Worm (Caenorhabditis elegans) whole organism, L4 larva: Measurements from ENCODE around the gene lsy-13.
"Not testable (repeated sequence)": the region's sequence is repeated elsewhere in the genome, so short reads cannot be mapped to it uniquely, and the experiment has no call there.

Experiments
- F26F4.8 ChIP-seq: fragments of 200-800 bp; sonication (Bioruptor generic); conservative IDR thresholded peaks from 2 replicates; pipeline ENCODE4 v1.3.6; 2022; ENCODE audit warnings: missing genetic modification characterization, missing compliant biosample characterization
- F49E8.2 ChIP-seq: sonication (generic microtip); optimal IDR thresholded peaks from 2 replicates; lab custom pipeline; 2016; ENCODE audit warnings: missing compliant biosample characterization, mild to moderate bottlenecking, missing genetic modification characterization, borderline replicate concordance
- ZK337.2 ChIP-seq: fragments of 200-800 bp; sonication (Bioruptor generic); IDR thresholded peaks from 2 replicates; pipeline ENCODE4 v1.3.6; 2022; ENCODE audit warnings: missing genetic modification reagents, missing genetic modification characterization, missing compliant biosample characterization
- attf-4 ChIP-seq: sonication (generic microtip); optimal IDR thresholded peaks from 3 replicates; lab custom pipeline; 2017; ENCODE audit warnings: missing biosample characterization, missing genetic modification characterization
- ceh-20 ChIP-seq: fragments of 200-800 bp; sonication (Bioruptor generic); IDR thresholded peaks from 2 replicates; pipeline ENCODE4 v1.3.6; 2022; ENCODE audit warnings: missing genetic modification reagents, missing genetic modification characterization, missing compliant biosample characterization
- ces-1 ChIP-seq: fragments of 150-350 bp; sonication (generic microtip); optimal IDR thresholded peaks from 4 replicates; lab custom pipeline; 2014; ENCODE audit warnings: missing biosample characterization, missing genetic modification reagents, missing genetic modification characterization
- cey-2 ChIP-seq: sonication (generic microtip); optimal IDR thresholded peaks from 3 replicates; lab custom pipeline; 2017; ENCODE audit warnings: missing genetic modification characterization, mild to moderate bottlenecking, missing compliant biosample characterization, antibody characterized with exemption, borderline replicate concordance; ENCODE audit not compliant: insufficient read depth
- daf-16 ChIP-seq, 3 experiments: sonication (generic microtip); optimal IDR thresholded peaks; 2 replicates each; lab custom pipeline; 2016 to 2017; ENCODE audit warnings: missing genetic modification characterization in 3 of 3, missing genetic modification reagents in 3 of 3, mild to moderate bottlenecking in 2 of 3, missing compliant biosample characterization in 2 of 3, missing biosample characterization in 1 of 3, moderate library complexity in 1 of 3
- dmd-6 ChIP-seq: fragments of 200-800 bp; sonication (Bioruptor generic); IDR thresholded peaks from 2 replicates; pipeline ENCODE4 v1.3.6; 2022; ENCODE audit warnings: missing genetic modification reagents, missing genetic modification characterization, missing compliant biosample characterization
- dmd-8 ChIP-seq: fragments of 200-800 bp; sonication (Bioruptor generic); IDR thresholded peaks from 2 replicates; pipeline ENCODE4 v1.3.6; 2022; ENCODE audit warnings: missing genetic modification characterization, missing compliant biosample characterization
- dve-1 ChIP-seq: sonication (generic microtip); optimal IDR thresholded peaks from 2 replicates; lab custom pipeline; 2017; ENCODE audit warnings: antibody characterized with exemption, mild to moderate bottlenecking, missing genetic modification characterization, missing compliant biosample characterization; ENCODE audit not compliant: insufficient read depth
- fkh-10 ChIP-seq: fragments of 150-350 bp; optimal IDR thresholded peaks from 2 replicates; lab custom pipeline; 2014; ENCODE audit warnings: missing biosample characterization, missing genetic modification reagents, missing genetic modification characterization
- hif-1 ChIP-seq, 2 experiments: sonication (generic microtip); optimal IDR thresholded peaks; 2 replicates each; lab custom pipeline; 2016 to 2017; ENCODE audit warnings: missing compliant biosample characterization in 2 of 2, missing genetic modification characterization in 2 of 2, missing genetic modification reagents in 2 of 2, missing genotype in 2 of 2, mild to moderate bottlenecking in 1 of 2
- lim-7 ChIP-seq: fragments of 200-800 bp; sonication (Bioruptor generic); IDR thresholded peaks from 2 replicates; pipeline ENCODE4 v1.3.6; 2022; ENCODE audit warnings: missing genetic modification characterization, missing compliant biosample characterization
- lsy-2 ChIP-seq, 2 experiments: fragments of 150-350 bp in 1 of 2; sonication (generic microtip) in 1 of 2; optimal IDR thresholded peaks; 2 replicates each; lab custom pipeline; 2014 to 2017; ENCODE audit warnings: missing biosample characterization in 2 of 2, missing genetic modification characterization in 2 of 2
- madf-5 ChIP-seq, 2 experiments: fragments of 200-800 bp; sonication (Bioruptor generic); IDR thresholded peaks; 2 replicates each; pipeline ENCODE4 v1.3.6; 2022; ENCODE audit warnings: missing compliant biosample characterization in 2 of 2, missing genetic modification characterization in 2 of 2
- madf-9 ChIP-seq: fragments of 200-800 bp; sonication (Bioruptor generic); conservative IDR thresholded peaks from 2 replicates; pipeline ENCODE4 v1.3.6; 2022; ENCODE audit warnings: missing genetic modification reagents, missing genetic modification characterization, missing compliant biosample characterization
- mdl-1 ChIP-seq, 2 experiments: fragments of 150-350 bp in 1 of 2; sonication (generic microtip) in 1 of 2; optimal IDR thresholded peaks; 2 replicates each; lab custom pipeline; 2014 to 2017; ENCODE audit warnings: missing biosample characterization in 2 of 2, missing genetic modification characterization in 2 of 2
- mdt-29 ChIP-seq: fragments of 200-800 bp; sonication (Bioruptor generic); IDR thresholded peaks from 2 replicates; pipeline ENCODE4 v1.3.6; 2022; ENCODE audit warnings: missing genetic modification reagents, missing genetic modification characterization, missing compliant biosample characterization
- mxl-2 ChIP-seq: fragments of 200-800 bp; sonication (Bioruptor generic); conservative IDR thresholded peaks from 2 replicates; pipeline ENCODE4 v1.3.6; 2022; ENCODE audit warnings: missing genetic modification reagents, missing genetic modification characterization, missing compliant biosample characterization
- nhr-111 ChIP-seq: fragments of 200-800 bp; sonication (Bioruptor generic); optimal IDR thresholded peaks from 2 replicates; lab custom pipeline; 2018; ENCODE audit warnings: mild to moderate bottlenecking, missing genetic modification characterization, missing compliant biosample characterization
- nhr-28 ChIP-seq: fragments of 150-350 bp; optimal IDR thresholded peaks from 2 replicates; lab custom pipeline; 2014; ENCODE audit warnings: missing biosample characterization, missing genetic modification characterization
- snpc-1.2 ChIP-seq: fragments of 200-800 bp; sonication (Bioruptor generic); IDR thresholded peaks from 2 replicates; pipeline ENCODE4 v1.3.6; 2022; ENCODE audit warnings: missing genetic modification reagents, missing genetic modification characterization, missing compliant biosample characterization
- spr-1 ChIP-seq: sonication (generic microtip); optimal IDR thresholded peaks from 2 replicates; lab custom pipeline; 2016; ENCODE audit warnings: mild to moderate bottlenecking, missing genetic modification characterization, missing compliant biosample characterization
- unc-130 ChIP-seq: sonication (generic microtip); optimal IDR thresholded peaks from 2 replicates; lab custom pipeline; 2016; ENCODE audit warnings: missing genetic modification reagents, missing genetic modification characterization, missing compliant biosample characterization
- unc-39 ChIP-seq: sonication (generic microtip); optimal IDR thresholded peaks from 2 replicates; lab custom pipeline; 2017; ENCODE audit warnings: missing biosample characterization, missing genetic modification characterization
- vab-7 ChIP-seq: fragments of 200-800 bp; sonication (Bioruptor generic); IDR thresholded peaks from 2 replicates; pipeline ENCODE4 v1.3.6; 2022; ENCODE audit warnings: missing genetic modification reagents, missing genetic modification characterization, missing compliant biosample characterization
- zip-2 ChIP-seq: fragments of 150-350 bp; optimal IDR thresholded peaks from 2 replicates; lab custom pipeline; 2014; ENCODE audit warnings: missing biosample characterization, missing genetic modification characterization

The lsy-13 gene

ce11 chrIV:16863431-16863895 is at the start of gene lsy-13, which contains the start of gene mel-46 (continued):
- TF ChIP-seq dmd-8 (GFP tag; lab: Robert Waterston, UW): no peak

- 0 out of 2 replicates have a peak, but pooled peaks have one; percentile 46 for TF ChIP-seq F26F4.8 (GFP tag; lab: Robert Waterston, UW)
- peak; percentile 97 for TF ChIP-seq snpc-1.2 (GFP tag; lab: Robert Waterston, UW)
- peak in 1 of 2 experiments; percentile 63; a peak in 1 of 4 replicates for TF ChIP-seq madf-5 (GFP tag; IDR thresholded peaks at IDR 0.05; lab: Robert Waterston, UW)
- TF ChIP-seq, all 104 proteins: peak for 3; not testable (repeated sequence) for 101
Measured at ce11 chrIV:16818551-16818950, 45.1 kb upstream of the lsy-13 start.

DNA sequence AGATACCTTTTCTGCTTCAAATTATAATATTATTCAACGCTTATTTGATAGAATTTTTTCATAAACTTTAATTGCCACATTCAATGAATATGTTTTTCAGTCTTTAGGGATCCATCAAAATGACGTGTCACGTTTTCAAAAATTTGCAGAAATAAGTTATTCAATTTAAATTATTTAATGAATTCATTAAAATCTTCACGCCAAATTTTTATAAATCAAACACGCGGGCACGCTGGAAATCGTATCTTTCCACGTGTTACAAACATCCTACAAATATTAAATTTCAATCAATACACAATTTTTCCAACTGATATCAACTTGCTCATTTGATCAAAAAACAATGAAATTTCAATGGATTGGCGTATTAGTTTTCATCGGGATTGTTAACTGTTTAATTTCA is 41.1 kb upstream of the lsy-13 start, which contains the start of gene Y116A8A.4:
TSS of gene Y116A8A.4 (plus strand) at position 301 of the 400 bp plus-strand sequence.
- no peak for TF ChIP-seq madf-9 (GFP tag; lab: Robert Waterston, UW)
- no peak for TF ChIP-seq unc-39
- no peak for TF ChIP-seq vab-7 (GFP tag; lab: Robert Waterston, UW)

DNA sequence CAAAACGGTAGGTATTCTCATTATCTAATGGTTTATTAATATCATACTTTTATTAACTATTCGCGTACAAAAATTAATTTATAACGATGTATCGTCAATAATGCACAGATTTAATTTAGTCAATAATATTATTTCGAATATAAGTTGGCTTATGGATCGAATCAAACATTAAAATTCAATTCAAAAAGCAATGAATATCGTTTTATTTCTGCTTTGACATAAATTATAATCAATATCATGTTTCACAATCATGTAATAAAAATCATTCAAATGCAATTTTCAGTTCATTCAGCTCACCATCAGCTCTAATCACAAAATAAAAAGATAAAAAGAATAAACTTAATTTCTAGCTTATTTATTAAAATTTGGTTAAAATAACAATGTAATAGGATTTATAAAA is 35.0 kb upstream of the lsy-13 start, which contains the start of gene Y116A8A.6:
TSS of gene Y116A8A.6 (minus strand) at position 101 of the 400 bp plus-strand sequence.
- TF ChIP-seq nhr-111 (no peak), ces-1 (GFP tag; lab: Kevin White, UChicago) (no peak), F49E8.2 (tag; lab: Kevin White, UChicago) (no peak), dve-1 (tag; lab: Kevin White, UChicago) (no peak), hif-1 (tag; optimal IDR thresholded peaks at IDR 0.05; lab: Kevin White, UChicago) (no peak), mdt-29 (GFP tag; lab: Robert Waterston, UW) (no peak)

- no peak for TF ChIP-seq ceh-20
- TF ChIP-seq lim-7 (GFP tag; lab: Robert Waterston, UW): no peak
Measured at ce11 chrIV:16829896-16830295, 33.8 kb upstream of the lsy-13 start, which contains the start of gene Y116A8A.7. Gene Y116A8A.7, plus strand, starts transcription at chrIV:16830196.

DNA sequence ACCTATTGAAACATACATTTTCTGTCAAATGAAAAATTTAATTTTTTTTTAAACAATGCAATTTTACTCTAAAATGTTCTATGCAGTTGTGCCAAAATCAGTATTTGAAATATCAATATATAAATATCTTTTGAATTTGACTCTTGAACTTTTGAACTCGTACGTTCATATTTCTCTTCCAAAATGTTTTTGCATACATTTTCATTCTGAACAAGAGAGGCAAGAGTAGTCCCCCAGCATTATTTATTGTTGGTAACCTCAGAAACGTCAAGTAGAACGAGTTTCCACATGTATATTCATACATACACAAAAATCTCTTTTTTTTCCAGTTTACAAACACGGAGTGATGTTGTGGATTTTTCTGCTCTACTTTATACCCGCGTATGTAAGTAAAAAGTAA is 32.3 kb upstream of the lsy-13 start, which contains the start of gene clec-194:
TSS of gene clec-194 (plus strand) at position 301 of the 400 bp plus-strand sequence.
- no peak for TF ChIP-seq fkh-10
- TF ChIP-seq nhr-28 (tag; lab: Kevin White, UChicago): no peak
- no peak for TF ChIP-seq zip-2 (tag; lab: Kevin White, UChicago)
- TF ChIP-seq ZK337.2 (GFP tag; lab: Robert Waterston, UW): no peak
- no peak for TF ChIP-seq mxl-2 (GFP tag; lab: Robert Waterston, UW)
- no peak for TF ChIP-seq lsy-2 (tag; optimal IDR thresholded peaks at IDR 0.05; lab: Kevin White, UChicago)
- TF ChIP-seq hif-1 (tag; optimal IDR thresholded peaks at IDR 0.05; lab: Kevin White, UChicago): no peak
- TF ChIP-seq daf-16 (GFP tag; optimal IDR thresholded peaks at IDR 0.05; lab: Kevin White, UChicago): no peak
- TF ChIP-seq daf-16 (tag; optimal IDR thresholded peaks at IDR 0.05; lab: Kevin White, UChicago): no peak
- no peak for TF ChIP-seq dmd-6 (GFP tag; lab: Robert Waterston, UW)
- no peak for TF ChIP-seq attf-4 (tag; lab: Kevin White, UChicago)
- no peak for TF ChIP-seq cey-2 (tag; lab: Kevin White, UChicago)

- TF ChIP-seq unc-130 (GFP tag; lab: Kevin White, UChicago); mdl-1 (tag; optimal IDR thresholded peaks at IDR 0.05; lab: Kevin White, UChicago); spr-1 (tag; lab: Kevin White, UChicago): not testable (repeated sequence)
Measured at ce11 chrIV:16842873-16843272, 20.8 kb upstream of the lsy-13 start, which contains the start of gene Y116A8A.150. Gene Y116A8A.150, minus strand, starts transcription at chrIV:16842973.
